Fruit fly (Drosophila melanogaster): ENCODE measurements around the gene Pli.

The Pli gene

dm6 chr3R:23886270-23887095, 3.4 kb downstream of the Pli start (continued):
- TF ChIP-seq CG6765 (GFP tag; optimal IDR thresholded peaks at IDR 0.05) = no peak
- TF ChIP-seq hkb (optimal IDR thresholded peaks at IDR 0.05) = no peak
- TF ChIP-seq hkb (GFP tag; IDR thresholded peaks at IDR 0.05) = peak; percentile 87
- peak; percentile 42 for TF ChIP-seq Fer2 (tag; optimal IDR thresholded peaks at IDR 0.05)
- no peak for TF ChIP-seq CG7963 (GFP tag; IDR thresholded peaks at IDR 0.05; ENCODE audit: partially characterized antibody)
- peak; percentile 82 for TF ChIP-seq CG8359 (GFP tag; optimal IDR thresholded peaks at IDR 0.05; ENCODE audit: borderline replicate concordance)
- peak; percentile 58; the same call in 1 of the 2 replicates for TF ChIP-seq ro (GFP tag; IDR thresholded peaks at IDR 0.05)
- peak; percentile 74 for TF ChIP-seq CG4707 (GFP tag; optimal IDR thresholded peaks at IDR 0.05)
- peak; percentile 84 for TF ChIP-seq Asciz (GFP tag; optimal IDR thresholded peaks at IDR 0.05)
- TF ChIP-seq unpg (GFP tag; optimal IDR thresholded peaks at IDR 0.05) = peak; percentile 92
- TF ChIP-seq CG9817 (tag; optimal IDR thresholded peaks at IDR 0.05) = peak; percentile 55
- TF ChIP-seq CG14441 (GFP tag; IDR thresholded peaks at IDR 0.05) = peak; percentile 74
- TF ChIP-seq CG31388 (GFP tag; optimal IDR thresholded peaks at IDR 0.05) = no peak
- peak; percentile 91 for TF ChIP-seq lbe (GFP tag; optimal IDR thresholded peaks at IDR 0.05)
- TF ChIP-seq sc (optimal IDR thresholded peaks at IDR 0.05) = no peak
- peak; percentile 85 for TF ChIP-seq sc (GFP tag; optimal IDR thresholded peaks at IDR 0.05)
- peak; percentile 8 for TF ChIP-seq zfh2 (GFP tag; optimal IDR thresholded peaks at IDR 0.05)
- peak; percentile 86 for TF ChIP-seq Six4 (GFP tag; optimal IDR thresholded peaks at IDR 0.05)
- TF ChIP-seq Stat92E (GFP tag; optimal IDR thresholded peaks at IDR 0.05) = no peak
- TF ChIP-seq Pdp1 (GFP tag; optimal IDR thresholded peaks at IDR 0.05) = peak; percentile 67 to 79
- peak; percentile 54 for TF ChIP-seq pho (GFP tag; optimal IDR thresholded peaks at IDR 0.05)
- peak; percentile 72 for TF ChIP-seq wor (GFP tag; IDR thresholded peaks at IDR 0.05)
- no peak for TF ChIP-seq BEAF-32 (GFP tag; optimal IDR thresholded peaks at IDR 0.05)
- TF ChIP-seq chm (GFP tag; IDR thresholded peaks at IDR 0.05) = peak; percentile 59; the same call in 1 of the 2 replicates
- TF ChIP-seq dmrt11E (tag; optimal IDR thresholded peaks at IDR 0.05) = peak; percentile 96
- TF ChIP-seq Hsf (GFP tag; optimal IDR thresholded peaks at IDR 0.05) = peak; percentile 84
- no peak for TF ChIP-seq prd (optimal IDR thresholded peaks at IDR 0.05)
- TF ChIP-seq prd (GFP tag; IDR thresholded peaks at IDR 0.05) = peak; percentile 92
- 0 out of 2 replicates have a peak, but pooled peaks have one; percentile 9 for TF ChIP-seq inv (GFP tag; IDR thresholded peaks at IDR 0.05; ENCODE audit: partially characterized antibody)
- TF ChIP-seq MBD-R2 (GFP tag; IDR thresholded peaks at IDR 0.05) = peak; percentile 42; the same call in 1 of the 2 replicates
- peak; percentile 74 for TF ChIP-seq B-H1 (GFP tag; IDR thresholded peaks at IDR 0.05)
- peak; percentile 88 for TF ChIP-seq Sox102F (GFP tag; optimal IDR thresholded peaks at IDR 0.05)
- TF ChIP-seq lab (GFP tag; optimal IDR thresholded peaks at IDR 0.05) = peak; percentile 74
- TF ChIP-seq CG18011 (GFP tag; optimal IDR thresholded peaks at IDR 0.05) = peak; percentile 13
- peak; percentile 40; the same call in 1 of the 3 replicates for TF ChIP-seq z (GFP tag; IDR thresholded peaks at IDR 0.05)
- peak; percentile 56 for TF ChIP-seq CG11398 (GFP tag; optimal IDR thresholded peaks at IDR 0.05)
- peak; percentile 92 for TF ChIP-seq ara (GFP tag; IDR thresholded peaks at IDR 0.05)
- peak; percentile 53 for TF ChIP-seq eyg (GFP tag; optimal IDR thresholded peaks at IDR 0.05)
- TF ChIP-seq mirr (GFP tag; optimal IDR thresholded peaks at IDR 0.05) = no peak
- TF ChIP-seq bab2 (GFP tag; optimal IDR thresholded peaks at IDR 0.05) = peak; percentile 75
- TF ChIP-seq Eip74EF (GFP tag; optimal IDR thresholded peaks at IDR 0.05) = peak in 1 of 2 experiments; percentile 81
- peak; percentile 95 for TF ChIP-seq CG8924 (tag; optimal IDR thresholded peaks at IDR 0.05)
- peak; percentile 18 for TF ChIP-seq sug (tag; optimal IDR thresholded peaks at IDR 0.05)
- no peak for TF ChIP-seq pzg (GFP tag; optimal IDR thresholded peaks at IDR 0.05)
- TF ChIP-seq rib (GFP tag; IDR thresholded peaks at IDR 0.05) = no peak; the same call in 1 of the 2 replicates
- TF ChIP-seq CG12155 (GFP tag; optimal IDR thresholded peaks at IDR 0.05) = peak; percentile 71
- TF ChIP-seq sob (GFP tag; IDR thresholded peaks at IDR 0.05) = peak; percentile 77; the same call in 1 of the 2 replicates
- TF ChIP-seq Lpt (GFP tag; optimal IDR thresholded peaks at IDR 0.05) = peak; percentile 30

Measured in whole organism, embryonic.